Worm (Caenorhabditis elegans) whole organism, dauer: ENCODE results near the gene C27B7.5.

Source experiments
- unc-62 ChIP-seq: sonication (generic microtip); optimal IDR thresholded peaks from 2 replicates; lab custom pipeline; 2017; ENCODE audit warnings: missing biosample characterization, missing genetic modification reagents, missing genetic modification characterization

The C27B7.5 gene

ce11 chrIV:8949078-8950039 lies 47.9 kb downstream of the C27B7.5 start:
- TF ChIP-seq unc-62 (GFP tag; lab: Kevin White, UChicago), result no peak

DNA sequence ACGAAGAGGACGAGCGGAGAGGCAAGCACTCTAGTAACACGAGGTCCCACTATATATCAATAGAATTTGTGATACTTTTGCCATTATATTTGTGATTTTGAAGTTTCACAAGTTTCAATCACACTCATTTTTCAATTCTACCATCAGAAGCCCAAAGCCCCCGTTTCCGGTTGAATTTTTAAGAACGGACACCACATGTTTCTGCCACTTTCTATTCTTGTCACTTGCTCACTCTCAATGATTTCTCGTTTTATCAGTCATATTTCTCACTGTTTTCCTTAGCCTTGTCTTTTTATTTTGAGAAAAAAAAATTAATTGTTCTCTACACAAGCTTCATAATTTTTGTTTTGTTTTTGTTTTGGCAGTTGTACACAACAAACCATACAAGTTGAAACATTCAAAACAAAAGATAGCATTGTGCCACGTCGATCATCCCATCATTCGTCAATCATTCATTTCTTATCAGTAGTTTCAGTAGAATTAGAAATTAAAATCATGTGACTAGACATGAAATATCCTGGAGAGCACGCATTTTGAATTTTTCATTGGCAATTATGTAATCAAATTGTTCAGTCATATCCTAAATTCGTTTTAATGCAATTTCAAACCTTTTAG lies 50.6 kb downstream of the C27B7.5 start:
- no peak for TF ChIP-seq unc-62 (GFP tag; lab: Kevin White, UChicago)
